Worm (Caenorhabditis elegans): ENCODE data around the gene F22F7.4.

ce11 chrV:2126554-2126953 lies 20.7 kb upstream of the F22F7.4 start:
- TF ChIP-seq tbx-11 (GFP tag; IDR thresholded peaks at IDR 0.05) (no peak), ceh-36 (tag; optimal IDR thresholded peaks at IDR 0.05) (no peak), ama-1 (optimal IDR thresholded peaks at IDR 0.05) (no peak), hnd-1 (tag; optimal IDR thresholded peaks at IDR 0.05) (no peak), hmg-4 (GFP tag; optimal IDR thresholded peaks at IDR 0.05) (no peak), F13C5.2 (tag; optimal IDR thresholded peaks at IDR 0.05) (no peak), pes-1 (GFP tag; IDR thresholded peaks at IDR 0.05) (no peak)

All from whole organism, early embryonic.